Worm (Caenorhabditis elegans): Measurements from ENCODE around the gene K07F5.22.

DNA sequence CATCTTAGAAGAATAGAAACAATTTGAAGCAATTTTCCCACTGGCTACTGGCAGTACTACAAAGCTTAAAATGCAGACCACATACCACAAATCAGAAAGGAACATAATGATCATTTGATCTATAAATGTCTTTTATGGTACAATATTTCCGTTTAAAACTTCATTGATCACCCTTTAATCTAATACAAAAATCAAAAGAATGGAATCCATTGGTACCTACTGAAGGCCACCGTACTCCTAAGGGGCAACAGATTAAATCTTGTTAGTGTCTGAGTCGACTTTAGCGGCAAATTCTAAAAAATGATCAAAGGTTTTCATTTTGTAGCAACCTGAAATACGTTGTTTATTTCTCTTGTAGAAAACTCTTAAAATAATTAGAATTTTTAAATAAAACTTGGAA is 7.3 kb downstream of the K07F5.22 start:
- TF ChIP-seq nhr-11 (tag; optimal IDR thresholded peaks at IDR 0.05) (no peak), unc-86 (tag; optimal IDR thresholded peaks at IDR 0.05) (no peak), Y22D7AL.16 (tag; optimal IDR thresholded peaks at IDR 0.05) (no peak), ceh-9 (tag; optimal IDR thresholded peaks at IDR 0.05) (no peak), ama-1 (optimal IDR thresholded peaks at IDR 0.05) (no peak), K09A11.1 (tag; optimal IDR thresholded peaks at IDR 0.05; ENCODE audit: insufficient read depth) (no peak), pag-3 (tag; optimal IDR thresholded peaks at IDR 0.05; ENCODE audit: borderline replicate concordance) (no peak), fkh-10 (GFP tag; optimal IDR thresholded peaks at IDR 0.05) (no peak), tbx-2 (tag; optimal IDR thresholded peaks at IDR 0.05) (no peak), sox-2 (GFP tag; IDR thresholded peaks at IDR 0.05) (no peak), pha-4 (tag; optimal IDR thresholded peaks at IDR 0.05) (no peak), K02D7.2 (tag; optimal IDR thresholded peaks at IDR 0.05) (no peak), mec-3 (tag; optimal IDR thresholded peaks at IDR 0.05; ENCODE audit: borderline replicate concordance) (no peak)

Data from whole organism, late embryonic.